Fruit fly (Drosophila melanogaster): ENCODE data around the gene CG15286.

Gene CG15286

dm6 chr2L:14307516-14307915, 30.5 kb upstream of the CG15286 start:
- TF ChIP-seq GATAd (GFP tag; optimal IDR thresholded peaks at IDR 0.05), result no peak
- no peak for TF ChIP-seq sage (GFP tag; optimal IDR thresholded peaks at IDR 0.05)
- TF ChIP-seq lola (GFP tag; optimal IDR thresholded peaks at IDR 0.05), result no peak
- TF ChIP-seq brk (GFP tag; optimal IDR thresholded peaks at IDR 0.05), result no peak
- no peak for TF ChIP-seq dl (GFP tag; optimal IDR thresholded peaks at IDR 0.05; ENCODE audit: insufficient read depth in 1 of 2, partially characterized antibody in 2 of 2)
- no peak for TF ChIP-seq dmrt93B (GFP tag; optimal IDR thresholded peaks at IDR 0.05)
- TF ChIP-seq rgr (GFP tag; optimal IDR thresholded peaks at IDR 0.05), result no peak

- TF ChIP-seq sv (GFP tag; optimal IDR thresholded peaks at IDR 0.05) (no peak), CG32264 (GFP tag; optimal IDR thresholded peaks at IDR 0.05) (no peak)
These were observed 29.8 kb upstream of the CG15286 start for dm6 chr2L:14308232-14308631.

DNA sequence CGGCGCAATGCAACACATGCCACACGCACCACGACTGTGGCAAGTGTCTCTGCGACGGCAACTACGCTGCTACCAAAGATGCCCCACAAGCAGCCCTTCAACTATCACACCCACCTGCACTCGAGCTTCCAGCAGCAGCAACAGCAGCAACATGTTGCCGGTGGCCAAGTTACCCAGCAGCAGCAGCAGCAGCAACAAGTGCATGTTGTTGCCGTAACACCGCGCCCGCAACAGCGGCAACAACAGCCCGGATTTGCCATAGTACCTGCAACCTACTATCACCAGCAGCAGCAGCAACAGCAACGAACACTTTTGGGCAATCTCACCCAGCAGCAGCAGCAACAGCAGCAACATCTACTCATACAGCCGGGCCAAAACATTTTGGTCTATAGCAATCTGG, 29.4 kb upstream of the CG15286 start:
- TF ChIP-seq Mio (GFP tag; optimal IDR thresholded peaks at IDR 0.05) (no peak), Dfd (GFP tag; optimal IDR thresholded peaks at IDR 0.05) (peak; percentile 70)

DNA sequence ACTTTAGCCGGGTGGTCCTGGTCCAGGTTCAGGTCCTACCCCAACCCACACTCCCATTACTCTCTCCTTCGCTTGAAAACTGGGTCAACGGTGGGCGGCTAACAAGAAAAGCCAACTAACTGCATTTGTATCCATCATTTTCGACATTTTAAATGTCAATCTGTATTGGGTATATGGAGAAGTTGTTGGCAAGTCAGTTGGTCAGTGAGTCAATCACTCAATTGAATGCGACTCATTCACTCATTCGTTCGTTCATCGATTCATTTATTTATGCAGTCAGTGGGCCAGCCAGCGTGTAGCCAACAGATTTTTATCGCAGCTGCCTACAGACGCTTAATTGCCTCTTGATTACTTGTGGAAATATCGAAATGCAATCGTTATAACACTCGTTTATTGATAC, 21.3 kb upstream of the CG15286 start:
- TF ChIP-seq jim (GFP tag; optimal IDR thresholded peaks at IDR 0.05) (no peak), Vsx2 (GFP tag; optimal IDR thresholded peaks at IDR 0.05; ENCODE audit: partially characterized antibody) (no peak), brk (GFP tag; optimal IDR thresholded peaks at IDR 0.05) (no peak), HLH106 (tag; optimal IDR thresholded peaks at IDR 0.05) (no peak), lola (GFP tag; optimal IDR thresholded peaks at IDR 0.05) (no peak), dsf (GFP tag; optimal IDR thresholded peaks at IDR 0.05; ENCODE audit: borderline replicate concordance) (no peak), sage (GFP tag; optimal IDR thresholded peaks at IDR 0.05) (no peak), Jra (GFP tag; optimal IDR thresholded peaks at IDR 0.05) (no peak), dl (GFP tag; optimal IDR thresholded peaks at IDR 0.05; ENCODE audit: insufficient read depth in 1 of 2, partially characterized antibody in 2 of 2) (no peak), tai (GFP tag; optimal IDR thresholded peaks at IDR 0.05) (no peak), rgr (GFP tag; optimal IDR thresholded peaks at IDR 0.05) (no peak), Hr78 (GFP tag; optimal IDR thresholded peaks at IDR 0.05) (no peak)

- no peak for TF ChIP-seq tai (GFP tag; optimal IDR thresholded peaks at IDR 0.05)
- TF ChIP-seq Hnf4 (GFP tag; optimal IDR thresholded peaks at IDR 0.05), result no peak
- TF ChIP-seq Hr83 (GFP tag; optimal IDR thresholded peaks at IDR 0.05; ENCODE audit: poor library complexity, severe bottlenecking), result no peak
- no peak for TF ChIP-seq br (GFP tag; optimal IDR thresholded peaks at IDR 0.05)
- no peak for TF ChIP-seq woc (GFP tag; optimal IDR thresholded peaks at IDR 0.05)
- no peak for TF ChIP-seq Myc (optimal IDR thresholded peaks at IDR 0.05)
- no peak for TF ChIP-seq Jra (GFP tag; optimal IDR thresholded peaks at IDR 0.05)
- no peak for TF ChIP-seq brk (GFP tag; optimal IDR thresholded peaks at IDR 0.05)
These were observed 20.0 kb upstream of the CG15286 start for dm6 chr2L:14317992-14318391.

dm6 chr2L:14318600-14318999, 19.4 kb upstream of the CG15286 start:
- TF ChIP-seq Vsx2 (GFP tag; optimal IDR thresholded peaks at IDR 0.05; ENCODE audit: partially characterized antibody) (no peak), lola (GFP tag; optimal IDR thresholded peaks at IDR 0.05) (no peak), Myc (optimal IDR thresholded peaks at IDR 0.05) (no peak), OdsH (GFP tag; optimal IDR thresholded peaks at IDR 0.05) (no peak), Abd-B (GFP tag; optimal IDR thresholded peaks at IDR 0.05) (no peak), foxo (GFP tag; optimal IDR thresholded peaks at IDR 0.05) (no peak), brk (GFP tag; optimal IDR thresholded peaks at IDR 0.05) (no peak), sv (GFP tag; optimal IDR thresholded peaks at IDR 0.05) (no peak), br (GFP tag; optimal IDR thresholded peaks at IDR 0.05) (no peak), CG32264 (GFP tag; optimal IDR thresholded peaks at IDR 0.05) (no peak), Mio (GFP tag; optimal IDR thresholded peaks at IDR 0.05) (no peak), Jra (GFP tag; optimal IDR thresholded peaks at IDR 0.05) (no peak)

- TF ChIP-seq dmrt93B (GFP tag; optimal IDR thresholded peaks at IDR 0.05) (no peak), psq (GFP tag; optimal IDR thresholded peaks at IDR 0.05) (no peak), brk (GFP tag; optimal IDR thresholded peaks at IDR 0.05) (no peak), usp (GFP tag; optimal IDR thresholded peaks at IDR 0.05) (no peak), HLH106 (tag; optimal IDR thresholded peaks at IDR 0.05) (no peak), ey (GFP tag; optimal IDR thresholded peaks at IDR 0.05) (no peak), CrebA (GFP tag; optimal IDR thresholded peaks at IDR 0.05; ENCODE audit: borderline replicate concordance) (no peak), fru (GFP tag; optimal IDR thresholded peaks at IDR 0.05) (no peak), jim (GFP tag; optimal IDR thresholded peaks at IDR 0.05) (no peak), lola (GFP tag; optimal IDR thresholded peaks at IDR 0.05) (no peak), Hr83 (GFP tag; optimal IDR thresholded peaks at IDR 0.05; ENCODE audit: poor library complexity, severe bottlenecking) (no peak), GATAd (GFP tag; optimal IDR thresholded peaks at IDR 0.05) (no peak), Abd-B (GFP tag; optimal IDR thresholded peaks at IDR 0.05) (no peak)
These were observed 19.0 kb upstream of the CG15286 start for dm6 chr2L:14319005-14319404.

All from whole organism, wandering third instar larva.